Worm (Caenorhabditis elegans): ENCODE measurements around the gene klp-17.

DNA sequence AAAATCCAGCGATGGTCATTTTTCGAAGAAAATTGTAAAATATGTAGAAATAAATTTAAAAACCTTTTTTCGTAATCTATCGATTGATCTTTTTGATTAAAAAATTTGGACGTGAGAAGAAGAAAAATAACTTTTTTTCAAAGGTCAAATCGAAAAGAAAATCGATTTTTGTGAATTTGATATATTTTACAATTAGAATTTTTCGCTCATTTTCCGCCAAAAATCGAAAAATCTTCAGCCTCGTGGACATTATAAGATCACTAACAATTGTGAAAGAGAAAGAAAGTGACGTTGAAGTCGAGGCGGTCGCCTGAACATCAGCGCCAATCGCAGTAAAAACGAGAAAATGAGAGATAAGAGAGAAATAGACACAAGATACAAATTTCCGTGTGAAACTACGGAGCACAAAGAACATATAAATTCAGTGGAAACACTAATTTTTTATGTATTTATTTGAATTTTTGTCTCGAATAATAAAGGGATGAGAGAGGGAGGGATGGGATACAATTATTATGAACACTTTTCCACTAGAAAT lies 2.2 kb upstream of the klp-17 start, which contains the start of gene cisd-1:
- TF ChIP-seq hmg-11 (tag; optimal IDR thresholded peaks at IDR 0.05) (no peak), fkh-10 (GFP tag; optimal IDR thresholded peaks at IDR 0.05) (no peak), ceh-16 (tag; optimal IDR thresholded peaks at IDR 0.05) (no peak), nhr-28 (tag; optimal IDR thresholded peaks at IDR 0.05) (no peak), ama-1 (optimal IDR thresholded peaks at IDR 0.05) (no peak), fos-1 (tag; optimal IDR thresholded peaks at IDR 0.05) (no peak), nhr-12 (tag; optimal IDR thresholded peaks at IDR 0.05) (no peak)

Measured in whole organism, L3 larva.